Fruit fly (Drosophila melanogaster): ENCODE measurements around the gene CG43703.

CG43703 gene

DNA sequence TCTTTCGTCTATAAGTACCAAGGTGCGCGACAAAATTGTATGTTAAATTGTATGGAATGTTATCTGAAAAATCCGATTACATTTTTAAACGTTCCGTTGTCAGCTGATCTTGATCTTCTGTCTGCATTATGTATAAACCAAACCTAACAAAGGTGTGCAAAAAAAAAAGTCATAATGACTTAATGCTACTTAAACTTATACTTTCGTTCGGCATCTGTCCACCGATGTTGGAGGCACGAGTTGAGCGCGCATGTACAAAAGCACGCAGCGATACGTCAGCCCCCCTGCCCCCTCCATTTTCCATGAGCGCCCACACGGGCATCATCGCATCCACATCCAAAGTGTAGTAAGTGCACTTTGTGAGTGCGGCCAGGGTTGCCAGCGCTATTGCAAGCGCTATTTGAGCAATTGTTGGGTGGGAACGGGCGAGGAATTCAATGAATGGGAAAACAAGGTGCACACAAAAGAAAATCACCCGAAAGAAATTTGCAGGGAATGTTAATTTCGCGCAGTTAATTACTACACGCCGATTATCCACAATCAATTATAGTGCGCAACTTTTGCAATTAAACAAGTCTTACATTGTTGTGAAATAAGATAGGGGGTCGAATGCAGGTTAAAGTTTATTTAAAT, 39.5 kb downstream of the CG43703 start (continued):
- TF ChIP-seq CG17359 (tag; optimal IDR thresholded peaks at IDR 0.05) = peak; percentile 100
- TF ChIP-seq CG31365 (tag; optimal IDR thresholded peaks at IDR 0.05) = peak; percentile 94
- TF ChIP-seq CG1233 (GFP tag; optimal IDR thresholded peaks at IDR 0.05) = peak; percentile 98
- TF ChIP-seq CG31441 (GFP tag; IDR thresholded peaks at IDR 0.05) = peak; percentile 94
- TF ChIP-seq Ssrp (tag; optimal IDR thresholded peaks at IDR 0.05) = peak; percentile 99
- TF ChIP-seq cas (GFP tag; IDR thresholded peaks at IDR 0.05) = peak; percentile 82
- TF ChIP-seq ara (GFP tag; IDR thresholded peaks at IDR 0.05) = peak; percentile 98
- peak; percentile 99 for TF ChIP-seq CG2712 (tag; optimal IDR thresholded peaks at IDR 0.05)
- TF ChIP-seq CG11504 (tag; optimal IDR thresholded peaks at IDR 0.05) = peak; percentile 98
- TF ChIP-seq twi (tag; optimal IDR thresholded peaks at IDR 0.05) = peak; percentile 95
- TF ChIP-seq Sry-β (GFP tag; optimal IDR thresholded peaks at IDR 0.05) = peak; percentile 77
- TF ChIP-seq az2 (GFP tag; optimal IDR thresholded peaks at IDR 0.05) = peak; percentile 98
- peak; percentile 31 for TF ChIP-seq BEAF-32 (GFP tag; optimal IDR thresholded peaks at IDR 0.05)
- TF ChIP-seq Dfd (GFP tag; optimal IDR thresholded peaks at IDR 0.05) = no peak
- TF ChIP-seq so (GFP tag; IDR thresholded peaks at IDR 0.05) = peak; percentile 98
- peak; percentile 92 for TF ChIP-seq CG8290 (GFP tag; optimal IDR thresholded peaks at IDR 0.05)
- peak; percentile 91 to 99 for TF ChIP-seq CG8290 (tag; optimal IDR thresholded peaks at IDR 0.05)
- TF ChIP-seq CG32532 (GFP tag; IDR thresholded peaks at IDR 0.05) = peak; percentile 97
- peak; percentile 94 for TF ChIP-seq NC2β (GFP tag; optimal IDR thresholded peaks at IDR 0.05)
- peak; percentile 98 for TF ChIP-seq en (GFP tag; optimal IDR thresholded peaks at IDR 0.05)
- TF ChIP-seq pan (optimal IDR thresholded peaks at IDR 0.05) = no peak
- peak in 1 of 2 experiments; percentile 99 for TF ChIP-seq pan (GFP tag; optimal IDR thresholded peaks at IDR 0.05 in 1 of 2, IDR thresholded peaks at IDR 0.05 in 1 of 2)
- TF ChIP-seq zfh1 (GFP tag; IDR thresholded peaks at IDR 0.05) = peak; percentile 97
- peak; percentile 97 for TF ChIP-seq CG3847 (GFP tag; IDR thresholded peaks at IDR 0.05)
- TF ChIP-seq rib (GFP tag; IDR thresholded peaks at IDR 0.05) = peak; percentile 92
- peak; percentile 98 for TF ChIP-seq CG14014 (GFP tag; IDR thresholded peaks at IDR 0.05)
- no peak for TF ChIP-seq hth (optimal IDR thresholded peaks at IDR 0.05)
- TF ChIP-seq br (optimal IDR thresholded peaks at IDR 0.05) = no peak
- TF ChIP-seq CG18764 (GFP tag; optimal IDR thresholded peaks at IDR 0.05) = peak; percentile 96
- TF ChIP-seq da (GFP tag; optimal IDR thresholded peaks at IDR 0.05) = peak; percentile 94
- peak; percentile 98 for TF ChIP-seq pum (GFP tag; optimal IDR thresholded peaks at IDR 0.05)
- peak; percentile 98 for TF ChIP-seq otp (GFP tag; IDR thresholded peaks at IDR 0.05)
- TF ChIP-seq cad (GFP tag; optimal IDR thresholded peaks at IDR 0.05) = no peak
- peak; percentile 86 for TF ChIP-seq YL-1 (GFP tag; optimal IDR thresholded peaks at IDR 0.05)
- TF ChIP-seq dimm (GFP tag; IDR thresholded peaks at IDR 0.05) = peak; percentile 94
- peak; percentile 98 for TF ChIP-seq CG15601 (tag; optimal IDR thresholded peaks at IDR 0.05)
- peak in 1 of 2 experiments; percentile 71 for TF ChIP-seq crp (GFP tag; optimal IDR thresholded peaks at IDR 0.05)
- peak; percentile 100 for TF ChIP-seq CG12219 (GFP tag; optimal IDR thresholded peaks at IDR 0.05)
- peak; percentile 97 for TF ChIP-seq crc (GFP tag; optimal IDR thresholded peaks at IDR 0.05)
- TF ChIP-seq HLH54F (GFP tag; optimal IDR thresholded peaks at IDR 0.05) = peak; percentile 96
- TF ChIP-seq bab2 (GFP tag; optimal IDR thresholded peaks at IDR 0.05) = peak; percentile 98
- peak; percentile 84 for TF ChIP-seq CG7745 (tag; optimal IDR thresholded peaks at IDR 0.05)
- TF ChIP-seq HLH3B (GFP tag; IDR thresholded peaks at IDR 0.05) = peak; percentile 98
- peak; percentile 97 for TF ChIP-seq CG9817 (tag; optimal IDR thresholded peaks at IDR 0.05)
- TF ChIP-seq chm (GFP tag; IDR thresholded peaks at IDR 0.05) = peak; percentile 98
- peak; percentile 88 for TF ChIP-seq zfh2 (GFP tag; optimal IDR thresholded peaks at IDR 0.05)
- peak; percentile 91 for TF ChIP-seq CG43689 (GFP tag; IDR thresholded peaks at IDR 0.05)
- TF ChIP-seq CG11398 (GFP tag; optimal IDR thresholded peaks at IDR 0.05) = peak; percentile 97
- TF ChIP-seq sqz (GFP tag; optimal IDR thresholded peaks at IDR 0.05) = peak; percentile 98
- peak; percentile 96 for TF ChIP-seq sd (tag; optimal IDR thresholded peaks at IDR 0.05)
- TF ChIP-seq run (tag; optimal IDR thresholded peaks at IDR 0.05) = peak; percentile 98
- peak; percentile 99 for TF ChIP-seq CG34422 (GFP tag; IDR thresholded peaks at IDR 0.05)

Measured in whole organism, embryonic.